Fruit fly (Drosophila melanogaster) whole organism, wandering third instar larva: ENCODE data around the gene CG31952.

Experiments
- Abd-B ChIP-seq: fragments of >200 bp; optimal IDR thresholded peaks from 2 replicates; lab custom pipeline; 2017; ENCODE audit warnings: missing biosample characterization, missing genetic modification characterization
- CG9705 ChIP-seq: fragments of 200-800 bp; sonication (Bioruptor generic); optimal IDR thresholded peaks from 2 replicates; lab custom pipeline; 2018; ENCODE audit warnings: missing biosample characterization, mild to moderate bottlenecking, missing genetic modification characterization
- CrebA ChIP-seq: fragments of 200-800 bp; sonication (Bioruptor generic); optimal IDR thresholded peaks from 2 replicates; lab custom pipeline; 2016; ENCODE audit warnings: missing biosample characterization, mild to moderate bottlenecking, missing genetic modification characterization, borderline replicate concordance
- Dfd ChIP-seq: fragments of >200 bp; optimal IDR thresholded peaks from 2 replicates; lab custom pipeline; 2017; ENCODE audit warnings: missing biosample characterization, missing genetic modification characterization
- Dif ChIP-seq: fragments of 200-275, 200-300 bp; sonication (Bioruptor generic); optimal IDR thresholded peaks from 2 replicates; lab custom pipeline; 2018; ENCODE audit warnings: missing biosample characterization, missing genetic modification characterization; ENCODE audit not compliant: partially characterized antibody
- GATAd ChIP-seq: sonication (Bioruptor generic); optimal IDR thresholded peaks from 2 replicates; lab custom pipeline; 2016; ENCODE audit warnings: missing biosample characterization, missing genetic modification characterization
- HLH106 ChIP-seq: fragments of 200-800 bp; optimal IDR thresholded peaks from 3 replicates; lab custom pipeline; 2019; ENCODE audit warnings: missing biosample characterization, mild to moderate bottlenecking, missing genetic modification characterization, moderate library complexity
- Hnf4 ChIP-seq: fragments of 200-800 bp; sonication (Bioruptor generic); optimal IDR thresholded peaks from 2 replicates; lab custom pipeline; 2016; ENCODE audit warnings: missing biosample characterization, mild to moderate bottlenecking, missing genetic modification characterization
- Jra ChIP-seq: sonication (Bioruptor generic); optimal IDR thresholded peaks from 2 replicates; lab custom pipeline; 2016; ENCODE audit warnings: missing biosample characterization, missing genetic modification characterization
- Mio ChIP-seq: sonication (Bioruptor generic); optimal IDR thresholded peaks from 2 replicates; lab custom pipeline; 2016; ENCODE audit warnings: missing biosample characterization, missing genetic modification characterization
- Myc ChIP-seq: fragments of >200 bp; optimal IDR thresholded peaks from 2 replicates; lab custom pipeline; 2017
- OdsH ChIP-seq: fragments of 200-800 bp; sonication (Bioruptor generic); optimal IDR thresholded peaks from 2 replicates; lab custom pipeline; 2016; ENCODE audit warnings: missing biosample characterization, mild to moderate bottlenecking, missing genetic modification characterization
- Rel ChIP-seq, 2 experiments: fragments of 200-800 bp; sonication (Bioruptor generic) in 1 of 2; optimal IDR thresholded peaks; 2 replicates in 1 of 2; 3 replicates in 1 of 2; lab custom pipeline; 2016 to 2019; ENCODE audit warnings: mild to moderate bottlenecking in 2 of 2, missing biosample characterization in 2 of 2, missing genetic modification characterization in 2 of 2, moderate library complexity in 1 of 2
- Sp1 ChIP-seq: fragments of 200-800 bp; sonication (Bioruptor generic); optimal IDR thresholded peaks from 3 replicates; lab custom pipeline; 2019; ENCODE audit warnings: missing biosample characterization, mild to moderate bottlenecking, missing genetic modification characterization, moderate library complexity
- Vsx2 ChIP-seq: fragments of 200-300, 225-300 bp; sonication (Bioruptor generic); optimal IDR thresholded peaks from 2 replicates; lab custom pipeline; 2018; ENCODE audit warnings: missing biosample characterization, missing genetic modification characterization; ENCODE audit not compliant: partially characterized antibody
- br ChIP-seq: fragments of 200-800 bp; sonication (Bioruptor generic); optimal IDR thresholded peaks from 2 replicates; lab custom pipeline; 2016; ENCODE audit warnings: missing biosample characterization, missing genetic modification characterization
- brk ChIP-seq: fragments of 200-800 bp; sonication (Bioruptor generic); optimal IDR thresholded peaks from 2 replicates; lab custom pipeline; 2016; ENCODE audit warnings: missing biosample characterization, mild to moderate bottlenecking, missing genetic modification characterization
- dl ChIP-seq, 2 experiments: fragments of 175-275, 200-275 bp in 1 of 2; fragments of 200-275 bp in 1 of 2; sonication (Bioruptor generic); optimal IDR thresholded peaks; lab custom pipeline; 2018; ENCODE audit warnings: mild to moderate bottlenecking in 2 of 2, missing biosample characterization in 2 of 2, missing genetic modification characterization in 2 of 2, moderate library complexity in 2 of 2; ENCODE audit not compliant: partially characterized antibody in 2 of 2, insufficient read depth in 1 of 2
- dmrt93B ChIP-seq: fragments of 200-800 bp; sonication (Bioruptor generic); optimal IDR thresholded peaks from 2 replicates; lab custom pipeline; 2018; ENCODE audit warnings: missing biosample characterization, mild to moderate bottlenecking, missing genetic modification characterization
- ey ChIP-seq: fragments of 200-800 bp; sonication (Bioruptor generic); optimal IDR thresholded peaks from 2 replicates; lab custom pipeline; 2016; ENCODE audit warnings: missing biosample characterization, missing genetic modification characterization
- foxo ChIP-seq, 2 experiments: fragments of 200-800 bp; sonication (Bioruptor generic); optimal IDR thresholded peaks; 2 replicates in 1 of 2; 3 replicates in 1 of 2; lab custom pipeline; 2016 to 2017; ENCODE audit warnings: missing biosample characterization in 2 of 2, missing genetic modification characterization in 2 of 2
- h ChIP-seq: fragments of 200-800 bp; sonication (Bioruptor generic); optimal IDR thresholded peaks from 3 replicates; lab custom pipeline; 2016; ENCODE audit warnings: missing biosample characterization, mild to moderate bottlenecking, missing genetic modification characterization
- jim ChIP-seq: fragments of 175-275, 200-325 bp; sonication (Bioruptor generic); optimal IDR thresholded peaks from 2 replicates; lab custom pipeline; 2016; ENCODE audit warnings: missing biosample characterization, mild to moderate bottlenecking, missing genetic modification characterization
- lola ChIP-seq: fragments of >200 bp; optimal IDR thresholded peaks from 2 replicates; lab custom pipeline; 2017; ENCODE audit warnings: missing biosample characterization, missing genetic modification characterization
- pan ChIP-seq: fragments of >200 bp; optimal IDR thresholded peaks from 2 replicates; lab custom pipeline; 2017
- psq ChIP-seq: fragments of 200-800 bp; sonication (Bioruptor generic); optimal IDR thresholded peaks from 3 replicates; lab custom pipeline; 2017; ENCODE audit warnings: missing biosample characterization, mild to moderate bottlenecking, missing genetic modification characterization, moderate library complexity
- rgr ChIP-seq: fragments of 200-800 bp; sonication (Bioruptor generic); optimal IDR thresholded peaks from 3 replicates; lab custom pipeline; 2016; ENCODE audit warnings: missing biosample characterization, mild to moderate bottlenecking, missing genetic modification characterization
- sage ChIP-seq: fragments of 200-800 bp; sonication (Bioruptor generic); optimal IDR thresholded peaks from 2 replicates; lab custom pipeline; 2016; ENCODE audit warnings: missing biosample characterization, mild to moderate bottlenecking, missing genetic modification characterization
- sv ChIP-seq: fragments of 200-800 bp; sonication (Bioruptor generic); optimal IDR thresholded peaks from 3 replicates; lab custom pipeline; 2016; ENCODE audit warnings: missing biosample characterization, missing genetic modification characterization
- tai ChIP-seq: sonication (Bioruptor generic); optimal IDR thresholded peaks from 2 replicates; lab custom pipeline; 2016; ENCODE audit warnings: missing biosample characterization, missing genetic modification characterization
- usp ChIP-seq: fragments of >200 bp; optimal IDR thresholded peaks from 2 replicates; lab custom pipeline; 2017; ENCODE audit warnings: missing biosample characterization, missing genetic modification characterization

The CG31952 gene

DNA sequence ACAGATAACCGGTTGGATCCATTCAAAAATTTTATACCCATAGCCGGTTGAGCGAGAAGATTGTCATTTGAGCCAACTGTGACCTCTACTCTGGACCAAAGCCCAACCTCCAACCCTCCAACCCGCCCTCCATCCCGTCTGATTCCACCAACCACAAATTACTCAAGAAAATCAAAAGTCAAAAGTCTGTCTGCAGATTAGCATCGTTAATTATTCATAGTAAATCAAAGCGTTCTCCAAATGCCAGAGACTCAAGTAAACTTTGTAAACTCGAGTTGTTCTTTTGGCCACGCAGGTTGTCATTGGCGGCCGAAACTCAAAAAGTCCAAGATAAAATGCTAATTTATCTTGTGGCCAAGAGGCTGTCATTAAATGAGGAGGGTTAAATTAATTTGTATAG, 1.1 kb downstream of the CG31952 start:
- TF ChIP-seq Hnf4: no peak
- no peak for TF ChIP-seq usp (GFP tag; lab: Kevin White, UChicago)
- no peak for TF ChIP-seq tai (GFP tag; lab: Kevin White, UChicago)
- no peak for TF ChIP-seq OdsH (GFP tag; lab: Kevin White, UChicago)
- TF ChIP-seq CrebA (GFP tag; lab: Kevin White, UChicago): no peak
- no peak for TF ChIP-seq lola (GFP tag; lab: Kevin White, UChicago)
- no peak for TF ChIP-seq Dfd (GFP tag; lab: Kevin White, UChicago)
- no peak for TF ChIP-seq Abd-B (GFP tag; lab: Kevin White, UChicago)
- no peak for TF ChIP-seq dl (GFP tag; optimal IDR thresholded peaks at IDR 0.05; lab: Kevin White, UChicago; ENCODE audit: insufficient read depth in 1 of 2, partially characterized antibody in 2 of 2)
- no peak for TF ChIP-seq Dif (GFP tag; lab: Kevin White, UChicago)
- TF ChIP-seq foxo (GFP tag; optimal IDR thresholded peaks at IDR 0.05; lab: Kevin White, UChicago): no peak
- TF ChIP-seq Jra (GFP tag; lab: Kevin White, UChicago): no peak
- TF ChIP-seq dmrt93B (GFP tag; lab: Kevin White, UChicago): no peak
- TF ChIP-seq pan (lab: Kevin White, UChicago): no peak
- TF ChIP-seq br (GFP tag; lab: Kevin White, UChicago): no peak
- TF ChIP-seq h (GFP tag; lab: Kevin White, UChicago): no peak

DNA sequence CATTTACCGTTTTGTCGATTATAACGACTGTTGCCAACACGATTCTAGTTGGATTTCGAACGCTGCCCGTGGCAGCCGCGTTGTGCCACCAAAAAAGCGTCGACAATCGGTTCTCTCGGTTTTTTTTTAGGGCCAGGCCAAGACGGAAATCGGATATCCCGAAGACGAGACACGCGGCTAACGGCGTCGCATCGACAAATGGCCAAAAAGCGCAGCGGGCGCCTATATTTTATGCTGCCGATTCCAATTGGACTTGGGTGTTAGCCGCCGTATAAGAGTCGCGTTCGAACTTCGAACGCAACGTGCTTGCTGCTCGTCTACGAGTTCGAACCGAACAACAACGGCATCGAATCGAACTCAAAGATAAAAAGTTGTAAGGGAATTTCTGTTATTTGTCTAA, 6.3 kb downstream of the CG31952 start:
- no peak for TF ChIP-seq jim (GFP tag; lab: Kevin White, UChicago)
- no peak for TF ChIP-seq GATAd (GFP tag; lab: Kevin White, UChicago)
- TF ChIP-seq Myc (lab: Kevin White, UChicago): no peak

- TF ChIP-seq brk (no peak), br (GFP tag; lab: Kevin White, UChicago) (no peak), Myc (lab: Kevin White, UChicago) (no peak), GATAd (GFP tag; lab: Kevin White, UChicago) (no peak), Sp1 (GFP tag; lab: Kevin White, UChicago) (no peak), sage (GFP tag; lab: Kevin White, UChicago) (no peak), ey (GFP tag; lab: Kevin White, UChicago) (no peak), psq (GFP tag; lab: Kevin White, UChicago) (no peak), jim (GFP tag; lab: Kevin White, UChicago) (no peak), lola (GFP tag; lab: Kevin White, UChicago) (no peak), Jra (GFP tag; lab: Kevin White, UChicago) (no peak), sv (GFP tag; lab: Kevin White, UChicago) (no peak), rgr (GFP tag; lab: Kevin White, UChicago) (no peak), CG9705 (GFP tag; lab: Kevin White, UChicago) (no peak)
- TF ChIP-seq, all 38 proteins: peak for 0
These were observed 9.5 kb downstream of the CG31952 start for dm6 chr2L:3425947-3426346.

- no peak for TF ChIP-seq Rel (GFP tag; optimal IDR thresholded peaks at IDR 0.05; lab: Kevin White, UChicago)
- TF ChIP-seq Rel (tag; optimal IDR thresholded peaks at IDR 0.05; lab: Kevin White, UChicago): no peak
- TF ChIP-seq Vsx2 (GFP tag; lab: Kevin White, UChicago): peak; percentile 33
- TF ChIP-seq psq (GFP tag; lab: Kevin White, UChicago): peak; percentile 8
These were observed 10.3 kb downstream of the CG31952 start, which contains the start of gene Pgant2 for dm6 chr2L:3426669-3427232. Gene Pgant2, minus strand, starts transcription at chr2L:3426719.

DNA sequence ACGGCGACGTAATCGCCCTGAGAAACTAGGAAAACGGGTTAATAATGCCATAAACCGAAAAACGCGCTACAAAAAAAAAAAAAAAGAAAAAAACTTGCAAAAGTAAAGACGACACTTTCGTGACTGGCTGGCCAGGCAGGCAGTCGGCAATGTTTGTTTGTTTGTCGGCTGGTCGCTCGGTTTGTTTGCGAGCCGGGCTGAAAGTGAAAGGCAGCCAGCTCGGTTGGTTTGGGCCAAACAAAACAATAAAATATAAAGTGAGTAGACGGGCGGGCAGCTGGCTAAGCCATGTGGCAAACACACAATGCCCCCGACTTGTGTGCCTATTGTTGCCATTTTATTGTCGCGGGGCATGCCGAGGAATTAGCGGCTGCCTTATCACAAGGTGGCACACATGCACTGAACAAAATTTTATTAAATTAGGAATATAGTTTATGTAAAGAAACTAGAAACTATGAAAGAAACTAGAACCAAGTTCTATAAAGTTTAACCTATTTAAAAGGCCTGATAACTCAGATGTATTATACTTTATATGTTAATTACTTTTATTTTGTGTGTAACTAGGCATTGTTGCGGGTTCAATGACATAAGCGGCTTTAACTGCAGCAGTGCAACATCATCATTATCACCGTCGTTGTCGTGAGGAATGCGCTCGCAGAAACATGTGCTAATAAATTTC, 12.1 kb downstream of the CG31952 start:
- no peak for TF ChIP-seq HLH106 (tag; lab: Kevin White, UChicago)
- no peak for TF ChIP-seq Dfd (GFP tag; lab: Kevin White, UChicago)
- no peak for TF ChIP-seq foxo (GFP tag; optimal IDR thresholded peaks at IDR 0.05; lab: Kevin White, UChicago)
- TF ChIP-seq Mio (GFP tag; lab: Kevin White, UChicago): no peak
